Fruit fly (Drosophila melanogaster): Measurements from ENCODE around the gene x16.

The x16 gene

dm6 chr2L:6956725-6957124, 36.7 kb upstream of the x16 start, which contains the start of the genes CG13775 and CG3430 (continued):
- TF ChIP-seq kah (GFP tag; optimal IDR thresholded peaks at IDR 0.05) (no peak), emc (GFP tag; optimal IDR thresholded peaks at IDR 0.05) (no peak), org-1 (GFP tag; optimal IDR thresholded peaks at IDR 0.05) (no peak), CG32532 (GFP tag; IDR thresholded peaks at IDR 0.05) (peak; percentile 56; the same call in 1 of the 2 replicates), corto (GFP tag; optimal IDR thresholded peaks at IDR 0.05) (no peak), eyg (GFP tag; optimal IDR thresholded peaks at IDR 0.05) (no peak), CG30020 (tag; optimal IDR thresholded peaks at IDR 0.05) (peak; percentile 17), CG31365 (tag; optimal IDR thresholded peaks at IDR 0.05) (no peak), bab2 (GFP tag; optimal IDR thresholded peaks at IDR 0.05) (no peak), Xrp1 (GFP tag; IDR thresholded peaks at IDR 0.05) (no peak), Doc2 (GFP tag; IDR thresholded peaks at IDR 0.05) (no peak), BEAF-32 (GFP tag; optimal IDR thresholded peaks at IDR 0.05) (peak; percentile 79), CG10654 (GFP tag; optimal IDR thresholded peaks at IDR 0.05) (no peak), jigr1 (GFP tag; IDR thresholded peaks at IDR 0.05) (no peak), fd102C (GFP tag; optimal IDR thresholded peaks at IDR 0.05) (no peak), pnt (GFP tag; optimal IDR thresholded peaks at IDR 0.05) (no peak), seq (GFP tag; IDR thresholded peaks at IDR 0.05) (0 out of 2 replicates have a peak, but pooled peaks have one; percentile 45), CG6765 (GFP tag; optimal IDR thresholded peaks at IDR 0.05) (peak; percentile 33), CG14965 (GFP tag; optimal IDR thresholded peaks at IDR 0.05; ENCODE audit: borderline replicate concordance) (no peak), sob (GFP tag; IDR thresholded peaks at IDR 0.05) (0 out of 2 replicates have a peak, but pooled peaks have one; percentile 45), sd (tag; optimal IDR thresholded peaks at IDR 0.05) (no peak), chinmo (GFP tag; IDR thresholded peaks at IDR 0.05; ENCODE audit: partially characterized antibody) (peak; percentile 74; the same call in 2 of the 4 replicates), CG9797 (GFP tag; optimal IDR thresholded peaks at IDR 0.05) (peak; percentile 13)

DNA sequence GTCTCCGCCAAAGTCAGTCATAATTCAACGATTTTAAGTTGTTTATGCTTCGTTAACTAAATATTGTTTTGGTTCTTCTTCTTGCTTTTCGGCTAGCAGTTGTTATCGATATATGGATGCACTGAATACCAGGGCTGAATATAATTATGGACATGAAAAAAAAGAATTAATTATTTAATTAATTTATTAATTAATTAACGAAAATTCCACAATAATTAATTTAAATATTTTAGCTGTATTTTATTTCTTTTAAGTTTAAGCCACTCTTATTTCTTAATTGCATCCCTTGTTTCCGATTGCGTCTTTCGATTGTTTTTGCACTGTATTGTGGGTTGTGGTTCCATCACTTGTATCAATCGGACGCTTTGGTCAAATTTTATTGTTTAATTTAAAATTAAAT, 30.1 kb upstream of the x16 start, which contains the start of the genes Gas41 and SA1:
TSS of gene Gas41 (minus strand) at position 112 of the 400 bp plus-strand sequence.
TSS of gene SA1 (plus strand) at position 326 of the 400 bp plus-strand sequence.
- TF ChIP-seq MESR4 (GFP tag; optimal IDR thresholded peaks at IDR 0.05) (peak; percentile 38), Bdp1 (GFP tag; optimal IDR thresholded peaks at IDR 0.05) (peak; percentile 11), hth (optimal IDR thresholded peaks at IDR 0.05) (no peak), corto (GFP tag; optimal IDR thresholded peaks at IDR 0.05) (no peak), Opbp (GFP tag; IDR thresholded peaks at IDR 0.05; ENCODE audit: partially characterized antibody) (0 out of 3 replicates have a peak, but pooled peaks have one; percentile 42), H2.0 (GFP tag; IDR thresholded peaks at IDR 0.05) (no peak), danr (GFP tag; IDR thresholded peaks at IDR 0.05) (peak; percentile 31; the same call in 1 of the 2 replicates), CG9932 (GFP tag; IDR thresholded peaks at IDR 0.05) (peak; percentile 95), tio (GFP tag; optimal IDR thresholded peaks at IDR 0.05) (no peak), BtbVII (GFP tag; optimal IDR thresholded peaks at IDR 0.05) (peak; percentile 71), trem (tag; optimal IDR thresholded peaks at IDR 0.05) (peak; percentile 95), CG3407 (GFP tag; optimal IDR thresholded peaks at IDR 0.05) (peak; percentile 81), en (GFP tag; optimal IDR thresholded peaks at IDR 0.05) (no peak), CG4282 (GFP tag; optimal IDR thresholded peaks at IDR 0.05) (no peak), gro (GFP tag; optimal IDR thresholded peaks at IDR 0.05) (peak; percentile 41), chinmo (GFP tag; IDR thresholded peaks at IDR 0.05; ENCODE audit: partially characterized antibody) (0 out of 4 replicates have a peak, but pooled peaks have one; percentile 70), inv (GFP tag; IDR thresholded peaks at IDR 0.05; ENCODE audit: partially characterized antibody) (peak; percentile 61; the same call in 1 of the 2 replicates), tgo (GFP tag; IDR thresholded peaks at IDR 0.05) (no peak), tx (GFP tag; optimal IDR thresholded peaks at IDR 0.05) (peak; percentile 46), CG7786 (GFP tag; optimal IDR thresholded peaks at IDR 0.05) (peak; percentile 47), CG6813 (GFP tag; optimal IDR thresholded peaks at IDR 0.05) (peak; percentile 40), CG4360 (GFP tag; IDR thresholded peaks at IDR 0.05) (0 out of 2 replicates have a peak, but pooled peaks have one; percentile 35), Oli (tag; optimal IDR thresholded peaks at IDR 0.05) (peak; percentile 71), CG11696 (GFP tag; IDR thresholded peaks at IDR 0.05) (peak; percentile 54), CG12942 (GFP tag; optimal IDR thresholded peaks at IDR 0.05) (peak; percentile 72), CG6654 (GFP tag; optimal IDR thresholded peaks at IDR 0.05) (peak; percentile 5), al (GFP tag; IDR thresholded peaks at IDR 0.05) (no peak; the same call in 1 of the 2 replicates), CG2116 (GFP tag; optimal IDR thresholded peaks at IDR 0.05) (peak; percentile 92), fd96Cb (tag; optimal IDR thresholded peaks at IDR 0.05) (peak; percentile 72), Ets97D (GFP tag; optimal IDR thresholded peaks at IDR 0.05) (peak; percentile 66)

Measured in whole organism, embryonic.